Worm (Caenorhabditis elegans) whole organism, L4 larva: ENCODE measurements around the gene F47E1.4.

Experiments
- D1046.2 ChIP-seq: fragments of 200-800 bp; sonication (Bioruptor generic); IDR thresholded peaks from 2 replicates; pipeline ENCODE4 v1.3.6; 2022; ENCODE audit warnings: missing genetic modification characterization, missing compliant biosample characterization
- F26F4.8 ChIP-seq: fragments of 200-800 bp; sonication (Bioruptor generic); conservative IDR thresholded peaks from 2 replicates; pipeline ENCODE4 v1.3.6; 2022; ENCODE audit warnings: missing genetic modification characterization, missing compliant biosample characterization
- pqm-1 ChIP-seq: sonication (generic microtip); optimal IDR thresholded peaks from 2 replicates; lab custom pipeline; 2017; ENCODE audit warnings: missing biosample characterization, missing genetic modification characterization
- vab-7 ChIP-seq: fragments of 200-800 bp; sonication (Bioruptor generic); IDR thresholded peaks from 2 replicates; pipeline ENCODE4 v1.3.6; 2022; ENCODE audit warnings: missing genetic modification reagents, missing genetic modification characterization, missing compliant biosample characterization
- zip-2 ChIP-seq: fragments of 150-350 bp; optimal IDR thresholded peaks from 2 replicates; lab custom pipeline; 2014; ENCODE audit warnings: missing biosample characterization, missing genetic modification characterization

- TF ChIP-seq D1046.2 (GFP tag; lab: Robert Waterston, UW), result no peak
- no peak for TF ChIP-seq F26F4.8 (GFP tag; lab: Robert Waterston, UW)
- peak; percentile 88 for TF ChIP-seq pqm-1
- TF ChIP-seq zip-2 (tag; lab: Kevin White, UChicago), result no peak
- TF ChIP-seq vab-7 (GFP tag; lab: Robert Waterston, UW), result no peak
Measured at ce11 chrX:9036237-9036636, 26.4 kb upstream of the F47E1.4 start.
